Worm (Caenorhabditis elegans) whole organism, early embryonic: ENCODE data around the gene gpa-6.

Experiments
- B0310.2 ChIP-seq: sonication (generic microtip); optimal IDR thresholded peaks from 2 replicates; lab custom pipeline; 2016; ENCODE audit warnings: mild to moderate bottlenecking, missing genetic modification characterization, missing compliant biosample characterization
- F13C5.2 ChIP-seq: sonication (generic microtip); optimal IDR thresholded peaks from 2 replicates; lab custom pipeline; 2017; ENCODE audit warnings: mild to moderate bottlenecking, missing genetic modification characterization, inconsistent platforms, missing compliant biosample characterization
- aly-1 ChIP-seq: sonication (generic microtip); optimal IDR thresholded peaks from 2 replicates; lab custom pipeline; 2016; ENCODE audit warnings: missing genetic modification characterization, missing compliant biosample characterization
- ama-1 ChIP-seq: fragments of 150-350 bp; optimal IDR thresholded peaks from 2 replicates; lab custom pipeline; 2014
- ceh-13 ChIP-seq: fragments of 200-800 bp; sonication (Bioruptor generic); optimal IDR thresholded peaks from 2 replicates; lab custom pipeline; 2018; ENCODE audit warnings: mild to moderate bottlenecking, missing genetic modification characterization, missing compliant biosample characterization
- ceh-36 ChIP-seq: sonication (generic microtip); optimal IDR thresholded peaks from 2 replicates; lab custom pipeline; 2016; ENCODE audit warnings: missing genetic modification characterization, inconsistent platforms, missing compliant biosample characterization
- ets-7 ChIP-seq: sonication (generic microtip); optimal IDR thresholded peaks from 2 replicates; lab custom pipeline; 2016; ENCODE audit warnings: missing genotype, missing genetic modification characterization, missing compliant biosample characterization
- flt-1 ChIP-seq: fragments of 200-800 bp; sonication (Bioruptor generic); IDR thresholded peaks from 2 replicates; pipeline ENCODE4 v1.3.6; 2022; ENCODE audit warnings: missing genetic modification characterization, missing compliant biosample characterization
- hmbx-1 ChIP-seq: sonication (generic microtip); optimal IDR thresholded peaks from 2 replicates; lab custom pipeline; 2016; ENCODE audit warnings: mild to moderate bottlenecking, missing genetic modification characterization, missing compliant biosample characterization
- hmg-4 ChIP-seq: fragments of 200-800 bp; sonication (Bioruptor generic); optimal IDR thresholded peaks from 2 replicates; lab custom pipeline; 2018; ENCODE audit warnings: mild to moderate bottlenecking, missing genetic modification characterization, missing compliant biosample characterization
- hnd-1 ChIP-seq: sonication (generic microtip); optimal IDR thresholded peaks from 2 replicates; lab custom pipeline; 2016; ENCODE audit warnings: missing genetic modification characterization, missing compliant biosample characterization
- pes-1 ChIP-seq: fragments of 200-800 bp; sonication (Bioruptor generic); IDR thresholded peaks from 2 replicates; pipeline ENCODE4 v1.3.6; 2022; ENCODE audit warnings: missing genetic modification reagents, missing genetic modification characterization, missing compliant biosample characterization
- scrt-1 ChIP-seq: fragments of 200-800 bp; sonication (Bioruptor generic); IDR thresholded peaks from 2 replicates; pipeline ENCODE4 v1.3.6; 2022; ENCODE audit warnings: missing genetic modification characterization, missing compliant biosample characterization
- sea-1 ChIP-seq: fragments of 200-800 bp; sonication (Bioruptor generic); conservative IDR thresholded peaks from 2 replicates; pipeline ENCODE4 v1.3.6; 2022; ENCODE audit warnings: missing genetic modification characterization, missing compliant biosample characterization
- tbx-11 ChIP-seq: fragments of 200-800 bp; sonication (Bioruptor generic); IDR thresholded peaks from 2 replicates; pipeline ENCODE4 v1.3.6; 2022; ENCODE audit warnings: missing genetic modification characterization, missing compliant biosample characterization
- tbx-37 ChIP-seq: fragments of 200-800 bp; sonication (Bioruptor generic); conservative IDR thresholded peaks from 2 replicates; pipeline ENCODE4 v1.3.6; 2022; ENCODE audit warnings: missing genetic modification reagents, missing genetic modification characterization, missing compliant biosample characterization
- tra-4 ChIP-seq: sonication (generic microtip); optimal IDR thresholded peaks from 2 replicates; lab custom pipeline; 2017; ENCODE audit warnings: missing genetic modification characterization, missing compliant biosample characterization

Gene gpa-6

ce11 chrX:13206011-13206410, 15.0 kb downstream of the gpa-6 start:
- TF ChIP-seq tra-4 (tag; lab: Kevin White, UChicago) (no peak), hmg-4 (no peak), pes-1 (no peak), flt-1 (no peak), aly-1 (tag; lab: Kevin White, UChicago) (no peak), tbx-37 (GFP tag; lab: Robert Waterston, UW) (no peak), hnd-1 (no peak), ets-7 (tag; lab: Kevin White, UChicago) (no peak), sea-1 (GFP tag; lab: Robert Waterston, UW) (no peak), tbx-11 (GFP tag; lab: Robert Waterston, UW) (no peak), F13C5.2 (tag; lab: Kevin White, UChicago) (no peak), ceh-13 (GFP tag; lab: Kevin White, UChicago) (no peak)

- no peak for TF ChIP-seq hnd-1
- TF ChIP-seq tbx-11 (GFP tag; lab: Robert Waterston, UW) = no peak
- no peak for TF ChIP-seq ama-1 (lab: Kevin White, UChicago)
- no peak for TF ChIP-seq sea-1 (GFP tag; lab: Robert Waterston, UW)
- TF ChIP-seq hmbx-1 = no peak
- TF ChIP-seq scrt-1 (GFP tag; lab: Robert Waterston, UW) = no peak
- no peak for TF ChIP-seq pes-1
- no peak for TF ChIP-seq tbx-37 (GFP tag; lab: Robert Waterston, UW)
- no peak for TF ChIP-seq B0310.2
- no peak for TF ChIP-seq flt-1
- no peak for TF ChIP-seq ceh-13 (GFP tag; lab: Kevin White, UChicago)
- TF ChIP-seq ets-7 (tag; lab: Kevin White, UChicago) = no peak
- no peak for TF ChIP-seq ceh-36
- no peak for TF ChIP-seq hmg-4
- no peak for TF ChIP-seq tra-4 (tag; lab: Kevin White, UChicago)
- TF ChIP-seq F13C5.2 (tag; lab: Kevin White, UChicago) = no peak
- no peak for TF ChIP-seq aly-1 (tag; lab: Kevin White, UChicago)
Observed at ce11 chrX:13206911-13207310, 15.9 kb downstream of the gpa-6 start.

ce11 chrX:13209026-13209425, 18.0 kb downstream of the gpa-6 start:
- TF ChIP-seq F13C5.2 (tag; lab: Kevin White, UChicago) = no peak
- TF ChIP-seq tra-4 (tag; lab: Kevin White, UChicago) = no peak
- TF ChIP-seq flt-1 = no peak
- no peak for TF ChIP-seq hmbx-1
- no peak for TF ChIP-seq aly-1 (tag; lab: Kevin White, UChicago)
- no peak for TF ChIP-seq hnd-1
- TF ChIP-seq tbx-37 (GFP tag; lab: Robert Waterston, UW) = no peak
- TF ChIP-seq ama-1 (lab: Kevin White, UChicago) = no peak

- TF ChIP-seq hnd-1 (no peak), tra-4 (tag; lab: Kevin White, UChicago) (no peak)
Observed at ce11 chrX:13210478-13210877, 19.5 kb downstream of the gpa-6 start.

ce11 chrX:13212528-13212927, 21.5 kb downstream of the gpa-6 start:
- no peak for TF ChIP-seq ceh-13 (GFP tag; lab: Kevin White, UChicago)
- TF ChIP-seq hmbx-1 = no peak
- TF ChIP-seq sea-1 (GFP tag; lab: Robert Waterston, UW) = no peak
- no peak for TF ChIP-seq tbx-11 (GFP tag; lab: Robert Waterston, UW)
- TF ChIP-seq pes-1 = no peak
- no peak for TF ChIP-seq ets-7 (tag; lab: Kevin White, UChicago)

- TF ChIP-seq sea-1 (GFP tag; lab: Robert Waterston, UW) = no peak
- no peak for TF ChIP-seq pes-1
- no peak for TF ChIP-seq tbx-37 (GFP tag; lab: Robert Waterston, UW)
Observed at ce11 chrX:13216802-13217201, 25.8 kb downstream of the gpa-6 start, which contains the start of gene R12H7.4. Gene R12H7.4 (plus strand): TSS chrX:13217102.

- no peak for TF ChIP-seq sea-1 (GFP tag; lab: Robert Waterston, UW)
- TF ChIP-seq F13C5.2 (tag; lab: Kevin White, UChicago) = no peak
- TF ChIP-seq B0310.2 = no peak
- no peak for TF ChIP-seq aly-1 (tag; lab: Kevin White, UChicago)
- no peak for TF ChIP-seq flt-1
- TF ChIP-seq hnd-1 = no peak
- TF ChIP-seq ceh-13 (GFP tag; lab: Kevin White, UChicago) = no peak
- no peak for TF ChIP-seq tbx-11 (GFP tag; lab: Robert Waterston, UW)
- no peak for TF ChIP-seq scrt-1 (GFP tag; lab: Robert Waterston, UW)
- no peak for TF ChIP-seq pes-1
Observed at ce11 chrX:13217940-13218339, 26.9 kb downstream of the gpa-6 start.

- TF ChIP-seq tra-4 (tag; lab: Kevin White, UChicago) (no peak), ets-7 (tag; lab: Kevin White, UChicago) (no peak), aly-1 (tag; lab: Kevin White, UChicago) (no peak), pes-1 (no peak), ceh-36 (no peak), tbx-37 (GFP tag; lab: Robert Waterston, UW) (no peak), hmg-4 (no peak), tbx-11 (GFP tag; lab: Robert Waterston, UW) (no peak), ama-1 (lab: Kevin White, UChicago) (no peak), flt-1 (no peak), hmbx-1 (no peak), sea-1 (GFP tag; lab: Robert Waterston, UW) (no peak), scrt-1 (GFP tag; lab: Robert Waterston, UW) (no peak), hnd-1 (no peak), ceh-13 (GFP tag; lab: Kevin White, UChicago) (no peak), B0310.2 (no peak), F13C5.2 (tag; lab: Kevin White, UChicago) (no peak)
Observed at ce11 chrX:13220609-13221008, 29.6 kb downstream of the gpa-6 start.
